Worm (Caenorhabditis elegans) whole organism, L2 larva: ENCODE results near the gene pycr-4.

Experiments
- C34F6.9 ChIP-seq: fragments of 150-350 bp; optimal IDR thresholded peaks from 2 replicates; lab custom pipeline; 2014; ENCODE audit warnings: missing biosample characterization, missing genetic modification characterization
- F13H6.1 ChIP-seq: sonication (generic microtip); optimal IDR thresholded peaks from 2 replicates; lab custom pipeline; 2016; ENCODE audit warnings: missing genetic modification characterization, missing compliant biosample characterization
- R02D3.7 ChIP-seq: fragments of 150-350 bp; optimal IDR thresholded peaks from 2 replicates; lab custom pipeline; 2014; ENCODE audit warnings: missing biosample characterization, missing genetic modification characterization
- Y55F3AM.14 ChIP-seq: fragments of 200-800 bp; sonication (Bioruptor generic); optimal IDR thresholded peaks from 2 replicates; lab custom pipeline; 2018; ENCODE audit warnings: mild to moderate bottlenecking, missing genetic modification characterization, missing compliant biosample characterization
- alr-1 ChIP-seq: fragments of 150-350 bp; optimal IDR thresholded peaks from 2 replicates; lab custom pipeline; 2014; ENCODE audit warnings: missing biosample characterization, missing genetic modification characterization
- aly-2 ChIP-seq: fragments of 150-350 bp; optimal IDR thresholded peaks from 2 replicates; lab custom pipeline; 2014; ENCODE audit warnings: missing biosample characterization, missing genetic modification characterization
- ama-1 ChIP-seq: fragments of 150-350 bp; optimal IDR thresholded peaks from 2 replicates; lab custom pipeline; 2018; ENCODE audit warnings: inconsistent platforms
- ceh-16 ChIP-seq: fragments of 150-350 bp; optimal IDR thresholded peaks from 2 replicates; lab custom pipeline; 2014; ENCODE audit warnings: missing biosample characterization, missing genetic modification characterization
- ceh-82 ChIP-seq: fragments of 150-350 bp; optimal IDR thresholded peaks from 2 replicates; lab custom pipeline; 2014; ENCODE audit warnings: missing biosample characterization, missing genetic modification characterization
- crh-2 ChIP-seq: sonication (generic microtip); optimal IDR thresholded peaks from 2 replicates; lab custom pipeline; 2017; ENCODE audit warnings: missing biosample characterization, missing genetic modification characterization
- dmd-4 ChIP-seq: sonication (generic microtip); optimal IDR thresholded peaks from 2 replicates; lab custom pipeline; 2017; ENCODE audit warnings: missing biosample characterization, missing genetic modification characterization
- egl-27 ChIP-seq: sonication (generic microtip); optimal IDR thresholded peaks from 3 replicates; lab custom pipeline; 2017; ENCODE audit warnings: missing biosample characterization, missing genetic modification reagents, missing genetic modification characterization
- elt-1 ChIP-seq: fragments of 150-350 bp; optimal IDR thresholded peaks from 2 replicates; lab custom pipeline; 2014; ENCODE audit warnings: missing biosample characterization, missing genetic modification characterization
- elt-3 ChIP-seq: sonication (generic microtip); optimal IDR thresholded peaks from 2 replicates; lab custom pipeline; 2017; ENCODE audit warnings: missing biosample characterization, missing genetic modification characterization
- fos-1 ChIP-seq: fragments of 150-350 bp; optimal IDR thresholded peaks from 2 replicates; lab custom pipeline; 2014; ENCODE audit warnings: missing biosample characterization, missing genetic modification characterization
- gmeb-1 ChIP-seq: fragments of 150-350 bp; optimal IDR thresholded peaks from 2 replicates; lab custom pipeline; 2014; ENCODE audit warnings: missing biosample characterization, missing genetic modification characterization
- lin-11 ChIP-seq: fragments of 150-350 bp; sonication (generic microtip); optimal IDR thresholded peaks from 2 replicates; lab custom pipeline; 2014; ENCODE audit warnings: missing biosample characterization, missing genetic modification characterization, inconsistent platforms, mixed read lengths
- lin-13 ChIP-seq: fragments of 150-350 bp; optimal IDR thresholded peaks from 2 replicates; lab custom pipeline; 2014; ENCODE audit warnings: missing biosample characterization, missing genetic modification reagents, missing genetic modification characterization
- lin-39 ChIP-seq: fragments of 150-350 bp; optimal IDR thresholded peaks from 2 replicates; lab custom pipeline; 2014; ENCODE audit warnings: missing biosample characterization, missing genetic modification reagents, missing genetic modification characterization
- lsy-2 ChIP-seq, 2 experiments: fragments of 150-350 bp in 1 of 2; sonication (generic microtip) in 1 of 2; optimal IDR thresholded peaks; 2 replicates each; lab custom pipeline; 2014 to 2017; ENCODE audit warnings: missing biosample characterization in 2 of 2, missing genetic modification characterization in 2 of 2
- mab-5 ChIP-seq: fragments of 150-350 bp; optimal IDR thresholded peaks from 2 replicates; lab custom pipeline; 2014; ENCODE audit warnings: missing biosample characterization, missing genetic modification characterization
- mbf-1 ChIP-seq: sonication (generic microtip); optimal IDR thresholded peaks from 2 replicates; lab custom pipeline; 2017; ENCODE audit warnings: missing biosample characterization, missing genetic modification characterization
- mdl-1 ChIP-seq, 2 experiments: fragments of 150-350 bp in 1 of 2; sonication (generic microtip) in 1 of 2; optimal IDR thresholded peaks; 2 replicates each; lab custom pipeline; 2017; ENCODE audit warnings: missing biosample characterization in 2 of 2, missing genetic modification characterization in 2 of 2
- nhr-10 ChIP-seq: sonication (generic microtip); optimal IDR thresholded peaks from 2 replicates; lab custom pipeline; 2017; ENCODE audit warnings: missing biosample characterization, missing genetic modification characterization
- nhr-11 ChIP-seq: fragments of 150-350 bp; optimal IDR thresholded peaks from 2 replicates; lab custom pipeline; 2014; ENCODE audit warnings: missing biosample characterization, missing genetic modification characterization
- nhr-12 ChIP-seq: fragments of 150-350 bp; optimal IDR thresholded peaks from 2 replicates; lab custom pipeline; 2014; ENCODE audit warnings: missing biosample characterization, missing genetic modification characterization
- nhr-129 ChIP-seq: fragments of 150-350 bp; optimal IDR thresholded peaks from 2 replicates; lab custom pipeline; 2014; ENCODE audit warnings: missing biosample characterization, missing genetic modification characterization
- nhr-21 ChIP-seq: fragments of 150-350 bp; optimal IDR thresholded peaks from 2 replicates; lab custom pipeline; 2014; ENCODE audit warnings: missing biosample characterization, missing genetic modification characterization
- nhr-23 ChIP-seq: fragments of 150-350 bp; optimal IDR thresholded peaks from 2 replicates; lab custom pipeline; 2014; ENCODE audit warnings: missing biosample characterization, missing genetic modification reagents, missing genetic modification characterization
- nhr-237 ChIP-seq: fragments of 150-350 bp; optimal IDR thresholded peaks from 2 replicates; lab custom pipeline; 2014; ENCODE audit warnings: missing biosample characterization, missing genetic modification characterization
- nhr-25 ChIP-seq: fragments of 150-350 bp; sonication (generic microtip); optimal IDR thresholded peaks from 3 replicates; lab custom pipeline; 2014; ENCODE audit warnings: missing biosample characterization, missing genetic modification characterization
- nhr-6 ChIP-seq: fragments of 150-350 bp; optimal IDR thresholded peaks from 2 replicates; lab custom pipeline; 2014; ENCODE audit warnings: missing biosample characterization, missing genetic modification characterization
- peb-1 ChIP-seq: fragments of 150-350 bp; optimal IDR thresholded peaks from 2 replicates; lab custom pipeline; 2014; ENCODE audit warnings: missing biosample characterization, missing genetic modification characterization
- sma-3 ChIP-seq: sonication (generic microtip); optimal IDR thresholded peaks from 2 replicates; lab custom pipeline; 2016; ENCODE audit warnings: missing genetic modification reagents, missing genetic modification characterization, missing compliant biosample characterization
- sma-9 ChIP-seq, 2 experiments: fragments of 150-350 bp in 1 of 2; sonication (generic microtip) in 1 of 2; optimal IDR thresholded peaks; 2 replicates each; lab custom pipeline; 2014 to 2016; ENCODE audit warnings: missing genetic modification characterization in 2 of 2, mild to moderate bottlenecking in 1 of 2, missing biosample characterization in 1 of 2, missing compliant biosample characterization in 1 of 2, missing genetic modification reagents in 1 of 2, moderate library complexity in 1 of 2
- snpc-4 ChIP-seq: fragments of 150-350 bp; optimal IDR thresholded peaks from 2 replicates; lab custom pipeline; 2014; ENCODE audit warnings: missing biosample characterization, missing genetic modification characterization
- unc-62 ChIP-seq: fragments of 150-350 bp; optimal IDR thresholded peaks from 2 replicates; lab custom pipeline; 2014; ENCODE audit warnings: missing biosample characterization, missing genetic modification reagents, missing genetic modification characterization
- zag-1 ChIP-seq: fragments of 150-350 bp; optimal IDR thresholded peaks from 2 replicates; lab custom pipeline; 2014; ENCODE audit warnings: missing biosample characterization, missing genetic modification characterization
- ztf-1 ChIP-seq: fragments of 200-800 bp; sonication (Bioruptor generic); conservative IDR thresholded peaks from 2 replicates; pipeline ENCODE4 v1.3.6; 2022; ENCODE audit warnings: missing genetic modification characterization, missing compliant biosample characterization
- ztf-4 ChIP-seq: fragments of 150-350 bp; optimal IDR thresholded peaks from 2 replicates; lab custom pipeline; 2014; ENCODE audit warnings: missing biosample characterization, missing genetic modification characterization

The pycr-4 gene

DNA sequence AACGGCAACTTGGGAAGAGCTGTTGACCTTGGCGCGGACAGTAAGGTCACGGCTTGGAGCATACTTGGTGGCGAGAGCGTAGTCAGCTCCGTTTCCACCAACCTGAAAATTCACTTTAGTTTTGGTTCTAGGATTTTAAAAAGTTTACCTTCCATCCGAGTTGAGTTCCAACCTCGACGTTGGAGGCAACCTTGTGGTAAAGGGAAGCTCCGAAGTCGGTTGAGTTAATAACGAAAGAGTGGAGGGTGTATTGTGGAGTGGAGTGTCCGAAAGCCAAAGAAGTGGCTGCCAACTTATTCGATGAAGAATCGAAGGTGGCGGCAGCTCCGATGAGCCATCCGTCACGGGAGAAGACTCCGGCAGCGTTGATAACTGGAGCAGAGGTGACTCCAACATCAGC lies 29.6 kb upstream of the pycr-4 start:
- TF ChIP-seq lin-13 (GFP tag; lab: Kevin White, UChicago) (no peak), lin-11 (tag; lab: Kevin White, UChicago) (no peak), nhr-25 (no peak), nhr-21 (tag; lab: Kevin White, UChicago) (no peak), unc-62 (GFP tag; lab: Kevin White, UChicago) (no peak), zag-1 (tag; lab: Kevin White, UChicago) (no peak), elt-3 (tag; lab: Kevin White, UChicago) (no peak), peb-1 (tag; lab: Kevin White, UChicago) (no peak), Y55F3AM.14 (GFP tag; lab: Kevin White, UChicago) (no peak), F13H6.1 (tag; lab: Kevin White, UChicago) (no peak), elt-1 (no peak), nhr-237 (no peak), mbf-1 (tag; lab: Kevin White, UChicago) (no peak), ztf-1 (GFP tag; lab: Robert Waterston, UW) (no peak)
- TF ChIP-seq, all 48 proteins: peak for 0

DNA sequence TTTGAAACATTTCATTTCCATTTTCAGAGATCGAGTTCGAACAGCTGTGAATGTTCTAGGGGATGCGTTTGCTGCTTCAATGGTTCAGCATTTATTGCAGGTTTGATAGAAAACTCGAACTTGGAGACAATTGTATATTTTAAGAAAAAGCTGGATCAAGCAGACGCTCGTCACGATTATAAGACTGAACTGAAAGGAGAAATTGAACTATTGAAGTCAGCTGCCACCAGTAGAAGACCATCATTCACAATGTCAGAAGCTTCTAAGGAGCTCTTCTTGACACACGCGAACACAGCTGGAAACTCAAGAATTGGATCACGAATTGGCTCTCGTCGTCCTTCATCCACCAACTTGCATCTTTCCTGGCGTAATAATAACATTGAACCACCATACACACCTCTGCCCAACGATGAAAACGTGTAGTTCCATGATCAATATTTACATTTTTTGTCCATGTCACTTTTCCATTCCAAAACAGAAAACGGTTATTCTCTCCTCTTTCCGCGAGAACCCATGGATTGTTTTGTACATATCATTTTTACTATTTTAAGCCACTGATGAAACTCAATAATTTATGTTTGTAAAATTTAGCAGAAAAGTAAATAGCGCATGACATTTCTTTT lies 28.9 kb upstream of the pycr-4 start:
- TF ChIP-seq lin-13 (GFP tag; lab: Kevin White, UChicago) (peak; percentile 13), nhr-237 (no peak), nhr-6 (tag; lab: Kevin White, UChicago) (peak; percentile 53), fos-1 (peak; percentile 14), crh-2 (tag; lab: Kevin White, UChicago) (no peak), lsy-2 (tag; optimal IDR thresholded peaks at IDR 0.05; lab: Kevin White, UChicago) (peak in 1 of 2 experiments; percentile 33), sma-9 (GFP tag; optimal IDR thresholded peaks at IDR 0.05; lab: Kevin White, UChicago) (peak; percentile 66), sma-9 (tag; optimal IDR thresholded peaks at IDR 0.05; lab: Kevin White, UChicago) (no peak), ztf-4 (peak; percentile 12), C34F6.9 (no peak), nhr-25 (peak; percentile 23), ama-1 (peak; percentile 78), nhr-129 (tag; lab: Kevin White, UChicago) (peak; percentile 74), sma-3 (GFP tag; lab: Kevin White, UChicago) (peak; percentile 30), snpc-4 (tag; lab: Kevin White, UChicago) (no peak)

DNA sequence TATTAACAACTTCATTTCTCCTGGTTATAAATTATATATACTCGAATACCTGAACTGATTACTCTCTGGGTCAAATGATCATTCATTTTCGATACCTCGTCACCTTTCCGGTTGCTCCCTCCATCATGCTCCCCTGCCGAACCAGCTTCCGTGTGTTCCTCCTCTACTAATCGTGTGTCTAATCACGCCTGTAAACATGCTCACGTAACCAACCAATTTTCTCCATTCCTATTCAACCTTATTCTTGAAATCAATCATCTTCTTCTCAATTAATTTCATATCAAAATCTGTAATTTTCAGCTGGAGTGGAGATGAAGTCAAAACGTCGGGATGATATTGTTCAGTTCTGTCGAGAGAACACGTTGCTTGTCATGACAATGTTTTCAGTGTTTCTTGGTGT lies 26.2 kb upstream of the pycr-4 start, which contains the start of gene glt-6:
TSS of gene glt-6 (plus strand) at position 301 of the 400 bp plus-strand sequence.
- TF ChIP-seq nhr-6 (tag; lab: Kevin White, UChicago): no peak
- no peak for TF ChIP-seq nhr-11 (tag; lab: Kevin White, UChicago)
- TF ChIP-seq alr-1 (tag; lab: Kevin White, UChicago): no peak
- TF ChIP-seq nhr-23: no peak
- no peak for TF ChIP-seq R02D3.7 (tag; lab: Kevin White, UChicago)
- TF ChIP-seq ceh-82 (tag; lab: Kevin White, UChicago): no peak
- TF ChIP-seq ceh-16 (tag; lab: Kevin White, UChicago): no peak
- no peak for TF ChIP-seq gmeb-1
- TF ChIP-seq C34F6.9: no peak
- no peak for TF ChIP-seq ama-1
- no peak for TF ChIP-seq nhr-129 (tag; lab: Kevin White, UChicago)
- no peak for TF ChIP-seq aly-2 (tag; lab: Kevin White, UChicago)
- TF ChIP-seq egl-27 (tag; lab: Kevin White, UChicago): no peak
- no peak for TF ChIP-seq dmd-4 (tag; lab: Kevin White, UChicago)
- no peak for TF ChIP-seq nhr-12 (tag; lab: Kevin White, UChicago)
- TF ChIP-seq mdl-1 (tag; optimal IDR thresholded peaks at IDR 0.05; lab: Kevin White, UChicago): no peak
- no peak for TF ChIP-seq lin-13 (GFP tag; lab: Kevin White, UChicago)
- TF ChIP-seq nhr-10 (tag; lab: Kevin White, UChicago): no peak
- no peak for TF ChIP-seq mab-5 (tag; lab: Kevin White, UChicago)
- no peak for TF ChIP-seq lin-39 (tag; lab: Kevin White, UChicago)
